Worm (Caenorhabditis elegans): ENCODE measurements around the gene vps-22.

ce11 chrIII:4962393-4962792 lies at the start of gene vps-22:
- no peak for TF ChIP-seq nhr-237 (tag; optimal IDR thresholded peaks at IDR 0.05)
- no peak for TF ChIP-seq snpc-4 (tag; optimal IDR thresholded peaks at IDR 0.05)
- no peak for TF ChIP-seq ZK546.5 (tag; optimal IDR thresholded peaks at IDR 0.05)
- no peak for TF ChIP-seq Y105C5A.15 (GFP tag; IDR thresholded peaks at IDR 0.05)
- TF ChIP-seq mxl-2 (GFP tag; conservative IDR thresholded peaks at IDR 0.05) = no peak
- no peak for TF ChIP-seq fos-1 (tag; optimal IDR thresholded peaks at IDR 0.05)
- TF ChIP-seq F49E8.2 (tag; optimal IDR thresholded peaks at IDR 0.05; ENCODE audit: borderline replicate concordance) = no peak
- no peak for TF ChIP-seq zag-1 (tag; optimal IDR thresholded peaks at IDR 0.05)
